Fruit fly (Drosophila melanogaster) whole organism, pupa: ENCODE data around the gene CG10841.

ENCODE experiments used
- CG12605 ChIP-seq: fragments of 200-800 bp; sonication (Bioruptor generic); IDR thresholded peaks from 2 replicates; pipeline ENCODE4 v1.3.6; 2022; ENCODE audit warnings: missing biosample characterization, missing genetic modification characterization
- CG32121 ChIP-seq: fragments of 200-800 bp; sonication (Bioruptor generic); IDR thresholded peaks from 2 replicates; pipeline ENCODE4 v1.3.6; 2022; ENCODE audit warnings: missing biosample characterization, missing genetic modification characterization
- CG8159 ChIP-seq: fragments of 200-800 bp; sonication (Bioruptor generic); optimal IDR thresholded peaks from 3 replicates; lab custom pipeline; 2018; ENCODE audit warnings: missing biosample characterization, mild to moderate bottlenecking, missing genetic modification characterization, moderate library complexity
- CG9948 ChIP-seq: fragments of 200-800 bp; sonication (Bioruptor generic); optimal IDR thresholded peaks from 2 replicates; lab custom pipeline; 2018; ENCODE audit warnings: missing biosample characterization, mild to moderate bottlenecking, missing genetic modification characterization, moderate library complexity
- D1 ChIP-seq: fragments of 200-800 bp; sonication (Bioruptor generic); optimal IDR thresholded peaks from 2 replicates; lab custom pipeline; 2018; ENCODE audit warnings: missing biosample characterization, mild to moderate bottlenecking, missing genetic modification characterization, moderate library complexity
- EcR ChIP-seq: fragments of 200-800 bp; sonication (Bioruptor generic); optimal IDR thresholded peaks from 3 replicates; lab custom pipeline; 2019; ENCODE audit warnings: missing biosample characterization, missing genetic modification characterization, mild to moderate bottlenecking, moderate library complexity, missing genetic modification reagents
- Ets98B ChIP-seq: fragments of 200-800 bp; sonication (Bioruptor generic); IDR thresholded peaks from 2 replicates; pipeline ENCODE4 v1.3.6; 2022; ENCODE audit warnings: missing biosample characterization, missing genetic modification characterization
- Pif1B ChIP-seq: fragments of 200-800 bp; sonication (Bioruptor generic); optimal IDR thresholded peaks from 3 replicates; lab custom pipeline; 2016; ENCODE audit warnings: missing biosample characterization, missing genetic modification characterization
- Snoo ChIP-seq: fragments of 200-800 bp; sonication (Bioruptor generic); optimal IDR thresholded peaks from 3 replicates; lab custom pipeline; 2017; ENCODE audit warnings: missing biosample characterization, mild to moderate bottlenecking, missing genetic modification characterization, inconsistent platforms
- fd96Ca ChIP-seq: fragments of 200-800 bp; sonication (Bioruptor generic); IDR thresholded peaks from 3 replicates; pipeline ENCODE4 v1.3.6; 2022; ENCODE audit warnings: missing biosample characterization, missing genetic modification characterization
- gl ChIP-seq: fragments of 200-800 bp; sonication (Bioruptor generic); optimal IDR thresholded peaks from 2 replicates; lab custom pipeline; 2018; ENCODE audit warnings: missing biosample characterization, mild to moderate bottlenecking, missing genetic modification characterization

dm6 chr3R:13682994-13683623 lies 51.4 kb downstream of the CG10841 start:
- TF ChIP-seq Pif1B, result no peak
- TF ChIP-seq D1, result no peak
- TF ChIP-seq CG9948, result no peak
- no peak for TF ChIP-seq CG8159
- TF ChIP-seq EcR (GFP tag; lab: Kevin White, UChicago), result no peak
- no peak for TF ChIP-seq Ets98B (GFP tag; lab: Robert Waterston, UW)
- TF ChIP-seq Snoo (tag; lab: Kevin White, UChicago), result no peak
- TF ChIP-seq CG32121, result no peak
- TF ChIP-seq fd96Ca (GFP tag; lab: Robert Waterston, UW), result no peak
- TF ChIP-seq gl, result no peak
- TF ChIP-seq CG12605 (GFP tag; lab: Robert Waterston, UW), result no peak
